Fruit fly (Drosophila melanogaster): ENCODE results near the gene CG10359.

Gene CG10359

DNA sequence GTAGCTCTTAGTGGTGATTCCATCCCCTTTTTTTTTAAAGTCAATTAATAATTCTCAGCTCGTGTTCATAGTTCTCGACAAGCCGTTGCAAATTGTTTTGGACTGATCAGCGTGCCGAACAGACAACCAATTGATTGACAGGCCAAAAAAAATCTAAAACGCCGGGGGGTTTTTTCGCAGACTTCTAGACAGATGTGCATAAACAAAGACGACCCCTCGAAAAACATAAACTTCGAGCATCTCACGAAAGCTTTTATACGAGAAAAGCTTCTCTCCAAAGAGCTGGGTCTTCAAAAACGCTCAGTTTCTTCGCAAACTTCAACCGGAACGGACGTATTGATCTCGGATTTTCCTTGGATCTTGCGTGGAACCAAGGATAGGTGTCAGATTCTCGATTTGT, at the start of gene CG10359:
CG10359 (plus strand) TSS at position 301 of the 400 bp plus-strand sequence.
- TF ChIP-seq Crg-1 (GFP tag; optimal IDR thresholded peaks at IDR 0.05) (no peak), cnc (optimal IDR thresholded peaks at IDR 0.05) (no peak), CG7101 (tag; optimal IDR thresholded peaks at IDR 0.05) (no peak), Mnt (GFP tag; optimal IDR thresholded peaks at IDR 0.05) (no peak), pad (GFP tag; optimal IDR thresholded peaks at IDR 0.05) (no peak), cic (GFP tag; optimal IDR thresholded peaks at IDR 0.05) (no peak), CG33017 (tag; optimal IDR thresholded peaks at IDR 0.05) (no peak), kay (GFP tag; ENCODE audit: borderline replicate concordance) (no peak), bab1 (GFP tag; optimal IDR thresholded peaks at IDR 0.05) (no peak), toe (GFP tag; optimal IDR thresholded peaks at IDR 0.05) (no peak), Clk (GFP tag; optimal IDR thresholded peaks at IDR 0.05) (no peak), tj (GFP tag; optimal IDR thresholded peaks at IDR 0.05) (no peak), CG7045 (GFP tag; optimal IDR thresholded peaks at IDR 0.05) (no peak), Hr96 (GFP tag; optimal IDR thresholded peaks at IDR 0.05) (no peak), CG5204 (GFP tag; optimal IDR thresholded peaks at IDR 0.05) (no peak), CG1620 (GFP tag; optimal IDR thresholded peaks at IDR 0.05) (no peak), ovo (GFP tag; optimal IDR thresholded peaks at IDR 0.05) (no peak), CG11617 (GFP tag; optimal IDR thresholded peaks at IDR 0.05) (no peak)

DNA sequence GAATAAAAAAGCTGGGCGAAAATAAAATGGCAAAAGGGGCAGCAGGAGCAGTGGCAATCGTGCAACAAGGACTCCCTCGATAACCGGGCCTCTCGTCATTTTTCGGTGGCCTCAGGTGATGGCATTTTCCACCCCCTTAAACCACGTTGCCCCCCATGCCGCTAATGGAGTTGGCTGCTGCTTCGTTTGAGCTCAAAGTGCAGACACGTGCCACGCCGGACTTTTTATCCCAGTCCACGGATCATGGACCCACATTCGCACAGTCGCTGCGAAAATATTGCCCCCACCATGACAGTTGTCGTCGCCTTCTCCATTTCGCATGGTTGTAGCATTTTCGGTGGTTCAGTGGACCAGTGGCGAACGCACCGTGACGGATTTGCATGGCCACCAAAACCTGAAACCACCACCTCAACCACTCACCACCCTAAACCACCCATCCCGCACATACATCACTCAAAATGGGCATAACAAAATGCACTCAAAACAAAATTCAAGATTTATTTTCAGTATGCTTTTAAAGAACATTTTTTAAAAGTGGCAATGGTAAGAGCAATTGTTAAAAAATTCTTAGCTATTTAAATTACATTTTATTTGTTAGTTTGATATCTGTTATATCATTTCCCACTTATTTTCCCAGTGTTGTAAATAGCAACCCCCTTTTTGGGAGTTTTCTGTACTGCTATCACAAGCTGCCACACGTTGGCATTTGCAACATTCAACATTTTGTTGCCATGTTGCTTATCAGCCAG, 45.1 kb upstream of the CG10359 start:
- TF ChIP-seq CG7045 (GFP tag; optimal IDR thresholded peaks at IDR 0.05) (no peak), Clk (GFP tag; optimal IDR thresholded peaks at IDR 0.05) (no peak), Crg-1 (GFP tag; optimal IDR thresholded peaks at IDR 0.05) (no peak), kay (GFP tag; ENCODE audit: borderline replicate concordance) (no peak), tj (GFP tag; optimal IDR thresholded peaks at IDR 0.05) (no peak), toe (GFP tag; optimal IDR thresholded peaks at IDR 0.05) (no peak), ovo (GFP tag; optimal IDR thresholded peaks at IDR 0.05) (no peak), CG7101 (tag; optimal IDR thresholded peaks at IDR 0.05) (no peak), CG11617 (GFP tag; optimal IDR thresholded peaks at IDR 0.05) (no peak), CG1620 (GFP tag; optimal IDR thresholded peaks at IDR 0.05) (no peak)

DNA sequence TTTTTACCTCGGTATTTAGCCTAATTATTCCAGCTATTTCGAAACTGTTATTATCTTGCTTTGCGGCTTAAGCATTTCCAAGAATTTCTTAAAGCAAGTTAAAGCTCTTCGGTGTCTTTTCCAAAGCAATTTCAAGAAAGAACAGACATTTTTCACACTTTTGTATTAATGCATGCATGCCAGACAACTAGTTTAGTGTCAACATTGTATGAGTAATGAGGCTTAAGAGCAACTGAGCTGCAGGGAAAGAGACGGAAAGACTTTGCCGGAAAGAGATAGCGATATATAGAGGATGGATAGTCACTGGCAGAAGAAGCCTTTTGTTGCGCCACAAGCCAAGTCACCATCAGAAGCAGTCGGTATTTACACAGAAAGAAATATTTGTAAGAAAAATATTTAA, 42.9 kb upstream of the CG10359 start:
- TF ChIP-seq toe (GFP tag; optimal IDR thresholded peaks at IDR 0.05) (no peak), CG12768 (GFP tag; optimal IDR thresholded peaks at IDR 0.05) (no peak), CG33017 (tag; optimal IDR thresholded peaks at IDR 0.05) (no peak), CG1620 (GFP tag; optimal IDR thresholded peaks at IDR 0.05) (no peak), Crg-1 (GFP tag; optimal IDR thresholded peaks at IDR 0.05) (no peak)

DNA sequence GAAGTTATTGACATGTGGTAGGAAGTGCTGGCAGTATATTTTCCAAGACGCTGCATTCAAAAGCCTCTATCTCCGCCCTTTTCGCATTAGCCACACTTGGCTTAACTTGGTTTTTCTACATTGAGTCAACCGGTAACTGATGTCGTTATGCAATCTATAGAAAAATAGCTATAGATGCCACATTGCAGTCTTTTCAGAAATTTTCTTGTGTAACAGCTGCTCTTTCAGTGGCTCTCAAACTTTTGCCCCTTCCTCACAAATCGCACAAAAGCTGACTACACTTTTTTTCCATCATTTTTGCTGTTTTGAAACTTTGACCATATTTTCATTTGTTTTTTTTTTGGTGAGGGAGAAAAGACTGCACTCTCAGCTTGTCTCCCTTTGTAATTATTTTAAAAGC, 41.4 kb upstream of the CG10359 start:
- TF ChIP-seq pad (GFP tag; optimal IDR thresholded peaks at IDR 0.05) (no peak), tj (GFP tag; optimal IDR thresholded peaks at IDR 0.05) (no peak), CG1620 (GFP tag; optimal IDR thresholded peaks at IDR 0.05) (no peak), kay (GFP tag; ENCODE audit: borderline replicate concordance) (no peak), Mnt (GFP tag; optimal IDR thresholded peaks at IDR 0.05) (no peak), CG5204 (GFP tag; optimal IDR thresholded peaks at IDR 0.05) (no peak), bab1 (GFP tag; optimal IDR thresholded peaks at IDR 0.05) (no peak), CG7101 (tag; optimal IDR thresholded peaks at IDR 0.05) (no peak), Clk (GFP tag; optimal IDR thresholded peaks at IDR 0.05) (no peak), Crg-1 (GFP tag; optimal IDR thresholded peaks at IDR 0.05) (no peak), toe (GFP tag; optimal IDR thresholded peaks at IDR 0.05) (no peak), ovo (GFP tag; optimal IDR thresholded peaks at IDR 0.05) (no peak), CG33017 (tag; optimal IDR thresholded peaks at IDR 0.05) (no peak), cnc (optimal IDR thresholded peaks at IDR 0.05) (no peak), CG12768 (GFP tag; optimal IDR thresholded peaks at IDR 0.05) (no peak), CG7045 (GFP tag; optimal IDR thresholded peaks at IDR 0.05) (no peak), Hr96 (GFP tag; optimal IDR thresholded peaks at IDR 0.05) (no peak), CG14711 (tag; optimal IDR thresholded peaks at IDR 0.05) (no peak), cic (GFP tag; optimal IDR thresholded peaks at IDR 0.05) (no peak)

DNA sequence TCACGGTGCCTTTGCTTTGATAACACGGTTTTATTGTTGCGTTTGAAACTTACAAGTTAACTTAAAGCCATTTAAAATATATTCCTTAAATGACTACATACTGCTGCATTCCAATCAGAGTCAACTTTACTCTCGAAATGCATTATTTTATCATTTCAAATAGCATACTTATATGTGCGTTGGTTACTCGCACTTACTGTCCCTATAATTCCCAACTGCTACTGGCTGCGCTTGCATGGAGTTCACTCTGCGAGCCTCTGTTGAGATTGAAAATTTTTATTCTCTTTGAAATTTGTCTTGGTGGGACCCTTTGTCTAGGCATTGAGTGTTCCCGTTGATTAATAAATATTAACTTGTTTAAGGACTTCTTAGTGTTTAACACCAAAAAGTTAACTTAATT, 18.4 kb upstream of the CG10359 start:
- TF ChIP-seq toe (GFP tag; optimal IDR thresholded peaks at IDR 0.05): no peak
- TF ChIP-seq kay (GFP tag; ENCODE audit: borderline replicate concordance): no peak

DNA sequence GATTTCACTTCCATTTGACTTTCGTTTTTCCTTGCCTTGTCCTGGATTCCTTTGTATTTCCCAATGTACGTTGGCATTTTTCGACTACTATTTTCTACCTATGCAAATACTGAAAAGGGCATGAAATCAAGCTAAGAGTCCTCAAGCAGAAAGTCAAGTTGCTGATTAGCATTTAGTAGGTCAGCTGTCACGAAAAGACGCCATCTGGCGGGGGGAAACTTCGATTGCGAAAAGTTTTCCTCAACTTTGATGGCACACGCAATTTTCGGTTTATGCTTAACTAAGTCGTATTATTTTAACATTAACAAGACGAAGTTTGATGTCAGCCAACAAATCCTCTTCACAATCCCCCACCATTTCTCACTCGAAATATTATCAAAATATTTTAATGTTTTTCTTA, 15.6 kb upstream of the CG10359 start:
- no peak for TF ChIP-seq CG1620 (GFP tag; optimal IDR thresholded peaks at IDR 0.05)
- no peak for TF ChIP-seq Crg-1 (GFP tag; optimal IDR thresholded peaks at IDR 0.05)
- TF ChIP-seq CG12768 (GFP tag; optimal IDR thresholded peaks at IDR 0.05): no peak
- no peak for TF ChIP-seq toe (GFP tag; optimal IDR thresholded peaks at IDR 0.05)
- no peak for TF ChIP-seq pad (GFP tag; optimal IDR thresholded peaks at IDR 0.05)
- no peak for TF ChIP-seq tj (GFP tag; optimal IDR thresholded peaks at IDR 0.05)
- no peak for TF ChIP-seq Hr96 (GFP tag; optimal IDR thresholded peaks at IDR 0.05)
- TF ChIP-seq kay (GFP tag; ENCODE audit: borderline replicate concordance): no peak
- no peak for TF ChIP-seq cic (GFP tag; optimal IDR thresholded peaks at IDR 0.05)

DNA sequence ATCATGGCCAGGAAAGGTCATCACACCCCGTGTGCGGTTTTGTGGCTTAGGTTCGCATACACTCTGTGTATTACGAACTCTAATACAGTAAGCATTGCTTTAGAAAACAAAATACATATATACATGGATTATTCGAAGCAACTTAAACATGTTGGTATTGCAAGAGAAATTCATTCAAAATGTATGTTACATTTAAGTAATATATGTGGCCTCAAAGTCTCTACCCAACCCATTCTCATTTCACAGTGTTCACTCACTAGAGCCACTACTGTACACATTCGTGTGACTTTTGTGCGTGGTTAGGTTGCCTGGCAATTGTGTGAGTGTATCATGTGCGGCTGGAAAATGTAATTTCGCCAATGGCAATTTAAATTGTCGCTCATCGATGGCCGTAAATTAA, 5.0 kb upstream of the CG10359 start:
- TF ChIP-seq CG1620 (GFP tag; optimal IDR thresholded peaks at IDR 0.05) (no peak), ovo (GFP tag; optimal IDR thresholded peaks at IDR 0.05) (no peak), Mnt (GFP tag; optimal IDR thresholded peaks at IDR 0.05) (no peak), cic (GFP tag; optimal IDR thresholded peaks at IDR 0.05) (no peak), CG33017 (tag; optimal IDR thresholded peaks at IDR 0.05) (no peak), kay (GFP tag; ENCODE audit: borderline replicate concordance) (no peak), toe (GFP tag; optimal IDR thresholded peaks at IDR 0.05) (no peak), CG5204 (GFP tag; optimal IDR thresholded peaks at IDR 0.05) (no peak), pad (GFP tag; optimal IDR thresholded peaks at IDR 0.05) (no peak), cnc (optimal IDR thresholded peaks at IDR 0.05) (no peak)

Data from whole organism, adult.